Worm (Caenorhabditis elegans) whole organism, L2 larva: Measurements from ENCODE around the gene skr-15.

Experiments used
- ceh-82 ChIP-seq: fragments of 150-350 bp; optimal IDR thresholded peaks from 2 replicates; lab custom pipeline; 2014; ENCODE audit warnings: missing biosample characterization, missing genetic modification characterization
- elt-3 ChIP-seq: sonication (generic microtip); optimal IDR thresholded peaks from 2 replicates; lab custom pipeline; 2017; ENCODE audit warnings: missing biosample characterization, missing genetic modification characterization
- fos-1 ChIP-seq: fragments of 150-350 bp; optimal IDR thresholded peaks from 2 replicates; lab custom pipeline; 2014; ENCODE audit warnings: missing biosample characterization, missing genetic modification characterization
- lin-11 ChIP-seq: fragments of 150-350 bp; sonication (generic microtip); optimal IDR thresholded peaks from 2 replicates; lab custom pipeline; 2014; ENCODE audit warnings: missing biosample characterization, missing genetic modification characterization, inconsistent platforms, mixed read lengths
- lin-39 ChIP-seq: fragments of 150-350 bp; optimal IDR thresholded peaks from 2 replicates; lab custom pipeline; 2014; ENCODE audit warnings: missing biosample characterization, missing genetic modification reagents, missing genetic modification characterization
- mdl-1 ChIP-seq, 2 experiments: fragments of 150-350 bp in 1 of 2; sonication (generic microtip) in 1 of 2; optimal IDR thresholded peaks; 2 replicates each; lab custom pipeline; 2017; ENCODE audit warnings: missing biosample characterization in 2 of 2, missing genetic modification characterization in 2 of 2
- nhr-10 ChIP-seq: sonication (generic microtip); optimal IDR thresholded peaks from 2 replicates; lab custom pipeline; 2017; ENCODE audit warnings: missing biosample characterization, missing genetic modification characterization
- nhr-11 ChIP-seq: fragments of 150-350 bp; optimal IDR thresholded peaks from 2 replicates; lab custom pipeline; 2014; ENCODE audit warnings: missing biosample characterization, missing genetic modification characterization
- nhr-21 ChIP-seq: fragments of 150-350 bp; optimal IDR thresholded peaks from 2 replicates; lab custom pipeline; 2014; ENCODE audit warnings: missing biosample characterization, missing genetic modification characterization
- nhr-77 ChIP-seq: fragments of 150-350 bp; optimal IDR thresholded peaks from 2 replicates; lab custom pipeline; 2014; ENCODE audit warnings: missing biosample characterization, missing genetic modification characterization
- ztf-4 ChIP-seq: fragments of 150-350 bp; optimal IDR thresholded peaks from 2 replicates; lab custom pipeline; 2014; ENCODE audit warnings: missing biosample characterization, missing genetic modification characterization

DNA sequence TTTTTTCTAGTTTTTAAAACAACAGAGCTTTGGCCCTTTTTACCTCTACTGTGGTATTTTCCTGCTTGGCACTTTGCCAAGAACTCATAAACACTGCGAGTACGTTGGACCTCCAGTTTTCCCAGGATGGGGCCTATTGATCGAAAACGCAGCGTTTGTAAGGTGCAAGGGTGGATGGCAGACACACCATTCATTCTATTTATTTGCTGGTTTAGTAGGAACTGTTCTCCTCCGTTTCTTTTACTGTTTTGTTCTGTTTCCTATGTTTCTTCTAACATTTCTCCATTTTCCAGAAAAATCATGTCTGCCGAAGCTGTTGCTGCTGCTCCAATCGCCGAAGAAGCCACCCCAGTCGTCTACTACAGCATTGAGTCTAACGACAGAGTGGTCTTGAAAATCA lies at the start of gene skr-15:
- TF ChIP-seq nhr-77 (tag; lab: Kevin White, UChicago), result no peak
- no peak for TF ChIP-seq fos-1
- TF ChIP-seq mdl-1 (tag; optimal IDR thresholded peaks at IDR 0.05; lab: Kevin White, UChicago), result no peak
- no peak for TF ChIP-seq lin-11
- no peak for TF ChIP-seq nhr-21 (tag; lab: Kevin White, UChicago)
- no peak for TF ChIP-seq nhr-11 (tag; lab: Kevin White, UChicago)
- no peak for TF ChIP-seq ceh-82 (tag; lab: Kevin White, UChicago)
- TF ChIP-seq ztf-4, result no peak
- TF ChIP-seq nhr-10, result no peak
- no peak for TF ChIP-seq elt-3
- TF ChIP-seq lin-39, result no peak
